Fruit fly (Drosophila melanogaster) whole organism, wandering third instar larva: Measurements from ENCODE around the gene CG6972.

Experiments
- Abd-B ChIP-seq: fragments of >200 bp; optimal IDR thresholded peaks from 2 replicates; lab custom pipeline; 2017; ENCODE audit warnings: missing biosample characterization, missing genetic modification characterization
- HLH106 ChIP-seq: fragments of 200-800 bp; optimal IDR thresholded peaks from 3 replicates; lab custom pipeline; 2019; ENCODE audit warnings: missing biosample characterization, mild to moderate bottlenecking, missing genetic modification characterization, moderate library complexity
- Hr78 ChIP-seq: fragments of >200 bp; optimal IDR thresholded peaks from 2 replicates; lab custom pipeline; 2017; ENCODE audit warnings: missing biosample characterization, missing genetic modification characterization
- Vsx2 ChIP-seq: fragments of 200-300, 225-300 bp; sonication (Bioruptor generic); optimal IDR thresholded peaks from 2 replicates; lab custom pipeline; 2018; ENCODE audit warnings: missing biosample characterization, missing genetic modification characterization; ENCODE audit not compliant: partially characterized antibody
- br ChIP-seq: fragments of 200-800 bp; sonication (Bioruptor generic); optimal IDR thresholded peaks from 2 replicates; lab custom pipeline; 2016; ENCODE audit warnings: missing biosample characterization, missing genetic modification characterization
- h ChIP-seq: fragments of 200-800 bp; sonication (Bioruptor generic); optimal IDR thresholded peaks from 3 replicates; lab custom pipeline; 2016; ENCODE audit warnings: missing biosample characterization, mild to moderate bottlenecking, missing genetic modification characterization
- lola ChIP-seq: fragments of >200 bp; optimal IDR thresholded peaks from 2 replicates; lab custom pipeline; 2017; ENCODE audit warnings: missing biosample characterization, missing genetic modification characterization
- pan ChIP-seq: fragments of >200 bp; optimal IDR thresholded peaks from 2 replicates; lab custom pipeline; 2017
- psq ChIP-seq: fragments of 200-800 bp; sonication (Bioruptor generic); optimal IDR thresholded peaks from 3 replicates; lab custom pipeline; 2017; ENCODE audit warnings: missing biosample characterization, mild to moderate bottlenecking, missing genetic modification characterization, moderate library complexity
- sv ChIP-seq: fragments of 200-800 bp; sonication (Bioruptor generic); optimal IDR thresholded peaks from 3 replicates; lab custom pipeline; 2016; ENCODE audit warnings: missing biosample characterization, missing genetic modification characterization
- tai ChIP-seq: sonication (Bioruptor generic); optimal IDR thresholded peaks from 2 replicates; lab custom pipeline; 2016; ENCODE audit warnings: missing biosample characterization, missing genetic modification characterization

- TF ChIP-seq Hr78 (GFP tag; lab: Kevin White, UChicago) (no peak), br (GFP tag; lab: Kevin White, UChicago) (no peak), psq (GFP tag; lab: Kevin White, UChicago) (no peak), HLH106 (tag; lab: Kevin White, UChicago) (no peak), tai (GFP tag; lab: Kevin White, UChicago) (no peak), sv (no peak), pan (lab: Kevin White, UChicago) (no peak), Vsx2 (GFP tag; lab: Kevin White, UChicago) (no peak), h (no peak), lola (GFP tag; lab: Kevin White, UChicago) (no peak), Abd-B (GFP tag; lab: Kevin White, UChicago) (no peak)
Measured at dm6 chr3R:22669789-22670426, 31.9 kb upstream of the CG6972 start.
